Worm (Caenorhabditis elegans) whole organism, L4 larva: Measurements from ENCODE around the gene B0228.7.

Experiments
- aly-2 ChIP-seq: sonication (generic microtip); optimal IDR thresholded peaks from 2 replicates; lab custom pipeline; 2018; ENCODE audit warnings: missing biosample characterization, missing genetic modification characterization
- arid-1 ChIP-seq: fragments of 200-800 bp; sonication (Bioruptor generic); conservative IDR thresholded peaks from 2 replicates; pipeline ENCODE4 v1.3.6; 2022; ENCODE audit warnings: missing genetic modification reagents, missing genetic modification characterization, missing compliant biosample characterization
- ces-1 ChIP-seq: fragments of 150-350 bp; sonication (generic microtip); optimal IDR thresholded peaks from 4 replicates; lab custom pipeline; 2014; ENCODE audit warnings: missing biosample characterization, missing genetic modification reagents, missing genetic modification characterization
- dve-1 ChIP-seq: sonication (generic microtip); optimal IDR thresholded peaks from 2 replicates; lab custom pipeline; 2017; ENCODE audit warnings: antibody characterized with exemption, mild to moderate bottlenecking, missing genetic modification characterization, missing compliant biosample characterization; ENCODE audit not compliant: insufficient read depth
- egl-27 ChIP-seq: sonication (generic microtip); optimal IDR thresholded peaks from 3 replicates; lab custom pipeline; 2017; ENCODE audit warnings: missing biosample characterization, missing genetic modification reagents, missing genetic modification characterization
- fkh-10 ChIP-seq: fragments of 150-350 bp; optimal IDR thresholded peaks from 2 replicates; lab custom pipeline; 2014; ENCODE audit warnings: missing biosample characterization, missing genetic modification reagents, missing genetic modification characterization
- lin-13 ChIP-seq: fragments of 150-350 bp; optimal IDR thresholded peaks from 2 replicates; lab custom pipeline; 2014; ENCODE audit warnings: missing biosample characterization, missing genetic modification reagents, missing genetic modification characterization
- lin-39 ChIP-seq: fragments of 150-350 bp; optimal IDR thresholded peaks from 2 replicates; lab custom pipeline; 2014; ENCODE audit warnings: missing biosample characterization, missing genetic modification reagents, missing genetic modification characterization
- lir-3 ChIP-seq: sonication (generic microtip); optimal IDR thresholded peaks from 2 replicates; lab custom pipeline; 2016; ENCODE audit warnings: mild to moderate bottlenecking, missing genetic modification characterization, missing compliant biosample characterization
- nhr-25 ChIP-seq: sonication (generic microtip); optimal IDR thresholded peaks from 2 replicates; lab custom pipeline; 2017; ENCODE audit warnings: missing genetic modification characterization, mild to moderate bottlenecking, missing compliant biosample characterization, antibody characterized with exemption, moderate library complexity, borderline replicate concordance; ENCODE audit not compliant: insufficient read depth
- nhr-76 ChIP-seq: fragments of 150-350 bp; optimal IDR thresholded peaks from 2 replicates; lab custom pipeline; 2014; ENCODE audit warnings: missing biosample characterization, missing genetic modification characterization
- unc-62 ChIP-seq, 3 experiments: fragments of 150-350 bp in 1 of 3; sonication (generic microtip); optimal IDR thresholded peaks in 2 of 3; peaks in 1 of 3; 1 replicate in 1 of 3; 2 replicates in 2 of 3; lab custom pipeline; 2014 to 2017; ENCODE audit warnings: missing biosample characterization in 3 of 3, missing genetic modification characterization in 3 of 3, missing genetic modification reagents in 3 of 3, missing genotype in 1 of 3
- zfp-2 ChIP-seq: sonication (generic microtip); optimal IDR thresholded peaks from 2 replicates; lab custom pipeline; 2016; ENCODE audit warnings: mild to moderate bottlenecking, missing genetic modification characterization, missing compliant biosample characterization

DNA sequence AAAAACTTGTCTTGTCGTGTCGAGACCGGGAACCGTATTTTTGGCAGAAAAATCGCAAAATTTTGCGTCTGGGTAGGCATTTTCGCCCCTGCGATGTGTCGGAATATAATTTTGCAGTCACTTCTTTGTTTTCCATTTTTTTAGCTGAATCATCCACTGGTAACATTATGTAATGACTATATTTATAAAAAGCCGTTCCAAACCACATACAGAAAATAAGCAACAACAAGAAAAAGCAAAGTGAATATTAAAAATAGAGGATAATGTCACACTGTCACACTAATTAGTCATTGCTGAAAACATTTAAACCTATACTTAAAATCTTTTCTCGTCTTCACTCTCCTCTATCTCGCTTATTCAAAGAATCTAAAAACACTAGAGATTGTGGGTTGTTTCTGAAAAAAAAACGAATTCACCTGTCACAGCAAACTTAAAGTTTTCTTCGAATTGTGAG is 49.5 kb downstream of the B0228.7 start, which contains the start of gene sre-1:
- no peak for TF ChIP-seq lir-3 (tag; lab: Kevin White, UChicago)
- no peak for TF ChIP-seq lin-13 (GFP tag; lab: Kevin White, UChicago)
- TF ChIP-seq lin-39: no peak
- TF ChIP-seq egl-27: no peak
- no peak for TF ChIP-seq arid-1
- no peak for TF ChIP-seq zfp-2 (tag; lab: Kevin White, UChicago)
- no peak for TF ChIP-seq nhr-25 (tag; lab: Kevin White, UChicago)
- no peak for TF ChIP-seq aly-2
- no peak for TF ChIP-seq ces-1 (GFP tag; lab: Kevin White, UChicago)
- no peak for TF ChIP-seq fkh-10
- TF ChIP-seq nhr-76 (tag; lab: Kevin White, UChicago): no peak
- no peak for TF ChIP-seq dve-1
- TF ChIP-seq unc-62 (GFP tag; optimal IDR thresholded peaks at IDR 0.05 in 1 of 2; lab: Kevin White, UChicago): no peak
- TF ChIP-seq unc-62 (tag; optimal IDR thresholded peaks at IDR 0.05; lab: Kevin White, UChicago): no peak
